Fruit fly (Drosophila melanogaster) whole organism, embryonic: ENCODE measurements around the gene SelT.

ENCODE experiments used
- Asciz ChIP-seq: fragments of 200-800 bp; sonication (Bioruptor generic); optimal IDR thresholded peaks from 2 replicates; lab custom pipeline; 2017; ENCODE audit warnings: missing biosample characterization, mild to moderate bottlenecking, missing genetic modification characterization, missing genetic modification reagents
- B-H2 ChIP-seq: fragments of 200-800 bp; sonication (Bioruptor generic); optimal IDR thresholded peaks from 2 replicates; lab custom pipeline; 2018; ENCODE audit warnings: missing biosample characterization, mild to moderate bottlenecking, missing genetic modification characterization
- BtbVII ChIP-seq: fragments of 200-800 bp; sonication (Bioruptor generic); optimal IDR thresholded peaks from 3 replicates; lab custom pipeline; 2017; ENCODE audit warnings: missing biosample characterization, mild to moderate bottlenecking, missing genetic modification characterization
- CG10565 ChIP-seq: fragments of 200-800 bp; sonication (Bioruptor generic); optimal IDR thresholded peaks from 3 replicates; lab custom pipeline; 2016; ENCODE audit warnings: missing biosample characterization, mild to moderate bottlenecking, missing genetic modification characterization
- CG10959 ChIP-seq: fragments of 200-800 bp; sonication (Bioruptor generic); IDR thresholded peaks from 2 replicates; pipeline ENCODE4 v1.3.6; 2022; ENCODE audit warnings: missing biosample characterization, missing genetic modification characterization
- CG11695 ChIP-seq: fragments of 200-800 bp; sonication (Bioruptor generic); IDR thresholded peaks from 3 replicates; pipeline ENCODE4 v1.3.6; 2022; ENCODE audit warnings: missing biosample characterization, missing genetic modification characterization
- CG11723 ChIP-seq: fragments of 200-800 bp; sonication (Bioruptor generic); optimal IDR thresholded peaks from 2 replicates; lab custom pipeline; 2017; ENCODE audit warnings: missing biosample characterization, mild to moderate bottlenecking, missing genetic modification characterization
- CG12659 ChIP-seq: fragments of 200-800 bp; sonication (Bioruptor generic); optimal IDR thresholded peaks from 3 replicates; lab custom pipeline; 2017; ENCODE audit warnings: mild to moderate bottlenecking, missing biosample characterization, missing genetic modification reagents, missing genetic modification characterization
- CG13296 ChIP-seq: fragments of 200-800 bp; sonication (Bioruptor generic); optimal IDR thresholded peaks from 3 replicates; lab custom pipeline; 2018; ENCODE audit warnings: missing biosample characterization, mild to moderate bottlenecking, missing genetic modification characterization
- CG13624 ChIP-seq: fragments of 200-800 bp; sonication (Bioruptor generic); optimal IDR thresholded peaks from 2 replicates; lab custom pipeline; 2016; ENCODE audit warnings: missing biosample characterization, missing genetic modification characterization
- CG14860 ChIP-seq: fragments of 200-800 bp; sonication (Bioruptor generic); IDR thresholded peaks from 3 replicates; pipeline ENCODE4 v1.3.6; 2022; ENCODE audit warnings: missing biosample characterization, missing genetic modification characterization; ENCODE audit not compliant: partially characterized antibody
- CG1602 ChIP-seq: fragments of 200-800 bp; sonication (Bioruptor generic); optimal IDR thresholded peaks from 3 replicates; lab custom pipeline; 2016; ENCODE audit warnings: missing biosample characterization, missing genetic modification characterization
- CG18599 ChIP-seq: fragments of 200-800 bp; sonication (Bioruptor generic); optimal IDR thresholded peaks from 3 replicates; lab custom pipeline; 2017; ENCODE audit warnings: missing biosample characterization, missing genetic modification characterization, mild to moderate bottlenecking, moderate library complexity, missing genetic modification reagents
- CG2712 ChIP-seq: fragments of 200-800 bp; optimal IDR thresholded peaks from 3 replicates; lab custom pipeline; 2019; ENCODE audit warnings: missing biosample characterization, mild to moderate bottlenecking, missing genetic modification characterization, moderate library complexity
- CG32767 ChIP-seq: fragments of 200-800 bp; sonication (Bioruptor generic); IDR thresholded peaks from 2 replicates; pipeline ENCODE4 v1.3.6; 2022; ENCODE audit warnings: missing biosample characterization, missing genetic modification characterization
- CG3726 ChIP-seq: fragments of 200-800 bp; sonication (Bioruptor generic); IDR thresholded peaks from 3 replicates; pipeline ENCODE4, ENCODE4 v1.3.6; 2022; ENCODE audit warnings: missing biosample characterization, missing genetic modification characterization
- CG4820 ChIP-seq: fragments of 200-800 bp; sonication (Bioruptor generic); optimal IDR thresholded peaks from 3 replicates; lab custom pipeline; 2016; ENCODE audit warnings: missing biosample characterization, missing genetic modification characterization
- CG4854 ChIP-seq: fragments of 200-800 bp; sonication (Bioruptor generic); optimal IDR thresholded peaks from 2 replicates; lab custom pipeline; 2016; ENCODE audit warnings: missing biosample characterization, missing genetic modification characterization, inconsistent platforms
- CG7745 ChIP-seq: fragments of 200-800 bp; sonication (Bioruptor generic); optimal IDR thresholded peaks from 2 replicates; lab custom pipeline; 2018; ENCODE audit warnings: missing biosample characterization, mild to moderate bottlenecking, missing genetic modification characterization, moderate library complexity
- CG9797 ChIP-seq: fragments of 200-800 bp; sonication (Bioruptor generic); optimal IDR thresholded peaks from 3 replicates; lab custom pipeline; 2018; ENCODE audit warnings: missing biosample characterization, mild to moderate bottlenecking, missing genetic modification characterization
- Dek ChIP-seq: fragments of 200-800 bp; sonication (Bioruptor generic); optimal IDR thresholded peaks from 3 replicates; lab custom pipeline; 2019; ENCODE audit warnings: missing biosample characterization, mild to moderate bottlenecking, missing genetic modification characterization, moderate library complexity
- Dref ChIP-seq: fragments of 200-800 bp; sonication (Bioruptor generic); IDR thresholded peaks from 2 replicates; pipeline ENCODE4 v1.3.6; 2022; ENCODE audit warnings: missing biosample characterization, missing genetic modification characterization
- Gug ChIP-seq: fragments of 200-800 bp; sonication (Bioruptor generic); IDR thresholded peaks from 4 replicates; pipeline ENCODE4 v1.3.6; 2022; ENCODE audit warnings: missing biosample characterization, missing genetic modification characterization
- HLHmδ ChIP-seq: fragments of 200-800 bp; sonication (Bioruptor generic); optimal IDR thresholded peaks from 2 replicates; lab custom pipeline; 2018; ENCODE audit warnings: missing biosample characterization, mild to moderate bottlenecking, missing genetic modification characterization, moderate library complexity
- Hsf ChIP-seq: fragments of 200-800 bp; sonication (Bioruptor generic); optimal IDR thresholded peaks from 3 replicates; lab custom pipeline; 2016; ENCODE audit warnings: missing biosample characterization, missing genetic modification characterization
- NC2β ChIP-seq: fragments of 200-800 bp; sonication (Bioruptor generic); optimal IDR thresholded peaks from 2 replicates; lab custom pipeline; 2016; ENCODE audit warnings: missing biosample characterization, missing genetic modification characterization
- NK7.1 ChIP-seq: fragments of 200-800 bp; sonication (Bioruptor generic); optimal IDR thresholded peaks from 3 replicates; lab custom pipeline; 2016; ENCODE audit warnings: missing biosample characterization, missing genetic modification characterization
- Rfx ChIP-seq: fragments of 200-800 bp; sonication (Bioruptor generic); IDR thresholded peaks from 2 replicates; pipeline ENCODE4 v1.3.6; 2022; ENCODE audit warnings: missing biosample characterization, missing genetic modification characterization
- Six4 ChIP-seq: fragments of 200-800 bp; sonication (Bioruptor generic); optimal IDR thresholded peaks from 2 replicates; lab custom pipeline; 2016; ENCODE audit warnings: missing biosample characterization, missing genetic modification characterization
- Sox100B ChIP-seq: fragments of 200-800 bp; sonication (Bioruptor generic); optimal IDR thresholded peaks from 3 replicates; lab custom pipeline; 2018; ENCODE audit warnings: missing biosample characterization, mild to moderate bottlenecking, missing genetic modification characterization
- TFAM ChIP-seq: fragments of 200-800 bp; sonication (Bioruptor generic); optimal IDR thresholded peaks from 2 replicates; lab custom pipeline; 2017; ENCODE audit warnings: missing biosample characterization, missing genetic modification characterization, inconsistent platforms
- Vsx1 ChIP-seq: fragments of 200-800 bp; sonication (Bioruptor generic); optimal IDR thresholded peaks from 2 replicates; lab custom pipeline; 2017; ENCODE audit warnings: missing biosample characterization, mild to moderate bottlenecking, missing genetic modification characterization, missing genetic modification reagents
- btn ChIP-seq: fragments of 200-800 bp; sonication (Bioruptor generic); optimal IDR thresholded peaks from 2 replicates; lab custom pipeline; 2016; ENCODE audit warnings: missing biosample characterization, missing genetic modification characterization
- cato ChIP-seq: fragments of 200-800 bp; sonication (Bioruptor generic); optimal IDR thresholded peaks from 2 replicates; lab custom pipeline; 2016; ENCODE audit warnings: missing biosample characterization, missing genetic modification characterization, borderline replicate concordance
- dm ChIP-seq: fragments of 200-800 bp; sonication (Bioruptor generic); optimal IDR thresholded peaks from 3 replicates; lab custom pipeline; 2016; ENCODE audit warnings: missing biosample characterization, missing genetic modification characterization
- fd3F ChIP-seq: fragments of 200-800 bp; sonication (Bioruptor generic); optimal IDR thresholded peaks from 2 replicates; lab custom pipeline; 2018; ENCODE audit warnings: missing biosample characterization, mild to moderate bottlenecking, missing genetic modification characterization, moderate library complexity
- gcm ChIP-seq: fragments of 200-800 bp; sonication (Bioruptor generic); optimal IDR thresholded peaks from 2 replicates; lab custom pipeline; 2019; ENCODE audit warnings: missing biosample characterization, mild to moderate bottlenecking, missing genetic modification characterization, moderate library complexity
- gem ChIP-seq: fragments of 200-800 bp; sonication (Bioruptor generic); optimal IDR thresholded peaks from 2 replicates; lab custom pipeline; 2019; ENCODE audit warnings: missing biosample characterization, mild to moderate bottlenecking, missing genetic modification characterization, moderate library complexity
- jing ChIP-seq: fragments of 200-800 bp; sonication (Bioruptor generic); optimal IDR thresholded peaks from 2 replicates; lab custom pipeline; 2018; ENCODE audit warnings: missing biosample characterization, mild to moderate bottlenecking, missing genetic modification characterization
- nmo ChIP-seq: fragments of 200-800 bp; sonication (Bioruptor generic); optimal IDR thresholded peaks from 2 replicates; lab custom pipeline; 2018; ENCODE audit warnings: missing biosample characterization, mild to moderate bottlenecking, missing genetic modification characterization, moderate library complexity
- oc ChIP-seq: fragments of 200-800 bp; sonication (Bioruptor generic); optimal IDR thresholded peaks from 2 replicates; lab custom pipeline; 2018; ENCODE audit warnings: missing biosample characterization, mild to moderate bottlenecking, missing genetic modification characterization, moderate library complexity
- pho ChIP-seq: fragments of 200-800 bp; sonication (Bioruptor generic); optimal IDR thresholded peaks from 2 replicates; lab custom pipeline; 2016; ENCODE audit warnings: missing biosample characterization, missing genetic modification characterization
- prd ChIP-seq, 3 experiments: fragments of >200 bp in 2 of 3; fragments of 200-800 bp in 1 of 3; sonication (Bioruptor generic) in 1 of 3; optimal IDR thresholded peaks in 2 of 3; IDR thresholded peaks in 1 of 3; 2 replicates in 2 of 3; 3 replicates in 1 of 3; pipeline versions ENCODE4 v1.3.6 to Lab custom; 2017 to 2022; ENCODE audit warnings: missing biosample characterization in 1 of 3, missing genetic modification characterization in 1 of 3
- pzg ChIP-seq: fragments of 200-800 bp; sonication (Bioruptor generic); optimal IDR thresholded peaks from 3 replicates; lab custom pipeline; 2018; ENCODE audit warnings: missing biosample characterization, mild to moderate bottlenecking, missing genetic modification characterization, moderate library complexity
- sens-2 ChIP-seq: fragments of 200-800 bp; sonication (Bioruptor generic); IDR thresholded peaks from 2 replicates; pipeline ENCODE4 v1.3.6; 2022; ENCODE audit warnings: missing biosample characterization, missing genetic modification characterization
- shn ChIP-seq: fragments of 200-800 bp; sonication (Bioruptor generic); optimal IDR thresholded peaks from 3 replicates; lab custom pipeline; 2016; ENCODE audit warnings: missing biosample characterization, missing genetic modification characterization
- slbo ChIP-seq: fragments of 200-800 bp; sonication (Bioruptor generic); IDR thresholded peaks from 2 replicates; pipeline ENCODE4 v1.3.6; 2022; ENCODE audit warnings: missing biosample characterization, missing genetic modification characterization
- sqz ChIP-seq: fragments of 200-800 bp; sonication (Bioruptor generic); optimal IDR thresholded peaks from 3 replicates; lab custom pipeline; 2018; ENCODE audit warnings: missing biosample characterization, mild to moderate bottlenecking, missing genetic modification characterization
- tna ChIP-seq: fragments of 200-800 bp; sonication (Bioruptor generic); IDR thresholded peaks from 2 replicates; pipeline ENCODE4 v1.3.6; 2022; ENCODE audit warnings: missing biosample characterization, missing genetic modification characterization; ENCODE audit not compliant: partially characterized antibody
- zen ChIP-seq: fragments of 200-800 bp; sonication (Bioruptor generic); optimal IDR thresholded peaks from 3 replicates; lab custom pipeline; 2018; ENCODE audit warnings: missing biosample characterization, mild to moderate bottlenecking, missing genetic modification characterization, moderate library complexity

The SelT gene

dm6 chr2L:5010784-5011260 lies at the start of gene SelT, which contains the start of the genes CG31917 and Tfb5 (continued):
- no peak for TF ChIP-seq jing (GFP tag; lab: Kevin White, UChicago)
- peak; percentile 24 for TF ChIP-seq CG4820
- no peak for TF ChIP-seq CG10959
- TF ChIP-seq gcm = peak; percentile 61
- peak; percentile 68 for TF ChIP-seq NC2β (GFP tag; lab: Kevin White, UChicago)
- peak; percentile 54 for TF ChIP-seq fd3F
- 0 out of 3 replicates have a peak, but pooled peaks have one; percentile 42 for TF ChIP-seq CG14860 (GFP tag; lab: Robert Waterston, UW)
- no peak for TF ChIP-seq CG10565 (GFP tag; lab: Kevin White, UChicago)
- TF ChIP-seq CG32767 (GFP tag; lab: Robert Waterston, UW) = no peak
- no peak for TF ChIP-seq oc (tag; lab: Kevin White, UChicago)
- TF ChIP-seq sqz (GFP tag; lab: Kevin White, UChicago) = no peak
- peak; percentile 39 for TF ChIP-seq CG4854 (GFP tag; lab: Kevin White, UChicago)
- TF ChIP-seq Asciz (GFP tag; lab: Kevin White, UChicago) = no peak
- TF ChIP-seq Dek (tag; lab: Kevin White, UChicago) = peak; percentile 45
- TF ChIP-seq CG13296 (GFP tag; lab: Kevin White, UChicago) = no peak
- TF ChIP-seq Hsf (GFP tag; lab: Kevin White, UChicago) = peak; percentile 73
- peak; percentile 59 for TF ChIP-seq Dref (GFP tag; lab: Robert Waterston, UW)
- TF ChIP-seq CG7745 (tag; lab: Kevin White, UChicago) = no peak
- no peak for TF ChIP-seq BtbVII (GFP tag; lab: Kevin White, UChicago)
- no peak for TF ChIP-seq tna
- TF ChIP-seq CG2712 (tag; lab: Kevin White, UChicago) = peak; percentile 73
- no peak for TF ChIP-seq TFAM (GFP tag; lab: Kevin White, UChicago)
- no peak for TF ChIP-seq HLHmδ (GFP tag; lab: Kevin White, UChicago)
- TF ChIP-seq pho = peak; percentile 77
- TF ChIP-seq CG11723 (GFP tag; lab: Kevin White, UChicago) = no peak
- no peak for TF ChIP-seq Six4
- peak; percentile 50 for TF ChIP-seq zen (tag; lab: Kevin White, UChicago)
- peak; percentile 82 for TF ChIP-seq CG13624 (GFP tag; lab: Kevin White, UChicago)
- no peak for TF ChIP-seq Vsx1 (GFP tag; lab: Kevin White, UChicago)
- TF ChIP-seq slbo (GFP tag; lab: Robert Waterston, UW) = peak; percentile 71
- TF ChIP-seq gem (tag; lab: Kevin White, UChicago) = no peak
- TF ChIP-seq CG1602 (GFP tag; lab: Kevin White, UChicago) = peak; percentile 55
- peak; percentile 76 for TF ChIP-seq nmo (GFP tag; lab: Kevin White, UChicago)
- peak; percentile 62 for TF ChIP-seq dm (GFP tag; lab: Kevin White, UChicago)
- TF ChIP-seq CG9797 (GFP tag; lab: Kevin White, UChicago) = peak; percentile 30
- TF ChIP-seq prd (optimal IDR thresholded peaks at IDR 0.05; lab: Kevin White, UChicago) = no peak
- TF ChIP-seq prd (GFP tag; IDR thresholded peaks at IDR 0.05; lab: Robert Waterston, UW) = peak; percentile 55; the same call in 2 of the 3 replicates
- no peak for TF ChIP-seq btn (GFP tag; lab: Kevin White, UChicago)
- no peak for TF ChIP-seq CG3726 (GFP tag; lab: Robert Waterston, UW)
- TF ChIP-seq pzg (GFP tag; lab: Kevin White, UChicago) = peak; percentile 83
- TF ChIP-seq Gug (GFP tag; lab: Robert Waterston, UW) = no peak
- TF ChIP-seq CG18599 = peak; percentile 43
- TF ChIP-seq CG11695 (GFP tag; lab: Robert Waterston, UW) = no peak
- peak; percentile 42 for TF ChIP-seq B-H2
- peak; percentile 84 for TF ChIP-seq CG12659 (GFP tag; lab: Kevin White, UChicago)
- peak; percentile 49 for TF ChIP-seq shn (GFP tag; lab: Kevin White, UChicago)
- TF ChIP-seq Rfx = peak; percentile 80
- no peak for TF ChIP-seq sens-2 (GFP tag; lab: Robert Waterston, UW)
- peak; percentile 8 for TF ChIP-seq cato (GFP tag; lab: Kevin White, UChicago)
- no peak for TF ChIP-seq Sox100B (GFP tag; lab: Kevin White, UChicago)
- no peak for TF ChIP-seq NK7.1 (GFP tag; lab: Kevin White, UChicago)
